Fruit fly (Drosophila melanogaster) whole organism, prepupa: ENCODE data around the gene elB.

Source experiments
- CG10631 ChIP-seq: fragments of 200-800 bp; sonication (Bioruptor generic); optimal IDR thresholded peaks from 2 replicates; lab custom pipeline; 2016; ENCODE audit warnings: missing biosample characterization, missing genetic modification characterization
- CG11294 ChIP-seq: fragments of 200-800 bp; sonication (Bioruptor generic); IDR thresholded peaks from 2 replicates; pipeline ENCODE4 v1.3.6; 2022; ENCODE audit warnings: missing biosample characterization, missing genetic modification characterization
- CG1621 ChIP-seq: fragments of 200-800 bp; sonication (Bioruptor generic); optimal IDR thresholded peaks from 3 replicates; lab custom pipeline; 2018; ENCODE audit warnings: missing biosample characterization, mild to moderate bottlenecking, missing genetic modification characterization
- CG3032 ChIP-seq: fragments of 200-800 bp; optimal IDR thresholded peaks from 2 replicates; lab custom pipeline; 2019; ENCODE audit warnings: missing biosample characterization, mild to moderate bottlenecking, missing genetic modification characterization, moderate library complexity
- CG31627 ChIP-seq: fragments of 200-800 bp; sonication (Bioruptor generic); optimal IDR thresholded peaks from 3 replicates; lab custom pipeline; 2016; ENCODE audit warnings: missing biosample characterization, missing genetic modification characterization
- CG32006 ChIP-seq: fragments of 200-800 bp; sonication (Bioruptor generic); optimal IDR thresholded peaks from 3 replicates; lab custom pipeline; 2017; ENCODE audit warnings: missing biosample characterization, mild to moderate bottlenecking, missing genetic modification characterization
- CG34406 ChIP-seq: fragments of 200-800 bp; sonication (Bioruptor generic); optimal IDR thresholded peaks from 3 replicates; lab custom pipeline; 2016; ENCODE audit warnings: missing biosample characterization, missing genetic modification characterization
- CG3919 ChIP-seq: fragments of 200-800 bp; sonication (Bioruptor generic); optimal IDR thresholded peaks from 3 replicates; lab custom pipeline; 2016; ENCODE audit warnings: missing biosample characterization, missing genetic modification characterization
- CG4318 ChIP-seq: fragments of 200-800 bp; sonication (Bioruptor generic); optimal IDR thresholded peaks from 3 replicates; lab custom pipeline; 2017; ENCODE audit warnings: missing biosample characterization, mild to moderate bottlenecking, missing genetic modification characterization
- CG6276 ChIP-seq: fragments of 200-800 bp; sonication (Bioruptor generic); optimal IDR thresholded peaks from 2 replicates; lab custom pipeline; 2017; ENCODE audit warnings: missing biosample characterization, mild to moderate bottlenecking, missing genetic modification characterization
- CG6808 ChIP-seq: fragments of 200-800 bp; sonication (Bioruptor generic); optimal IDR thresholded peaks from 3 replicates; lab custom pipeline; 2017; ENCODE audit warnings: missing biosample characterization, missing genetic modification characterization, mild to moderate bottlenecking, moderate library complexity, missing genetic modification reagents
- CG8119 ChIP-seq: fragments of 200-800 bp; sonication (Bioruptor generic); IDR thresholded peaks from 3 replicates; pipeline ENCODE4 v1.3.6; 2022; ENCODE audit warnings: missing biosample characterization, missing genetic modification characterization
- CG8319 ChIP-seq: fragments of 200-800 bp; sonication (Bioruptor generic); optimal IDR thresholded peaks from 3 replicates; lab custom pipeline; 2016; ENCODE audit warnings: missing biosample characterization, missing genetic modification characterization
- CG9139 ChIP-seq: fragments of 200-800 bp; sonication (Bioruptor generic); optimal IDR thresholded peaks from 3 replicates; lab custom pipeline; 2017; ENCODE audit warnings: missing biosample characterization, mild to moderate bottlenecking, missing genetic modification characterization
- Eip75B ChIP-seq: fragments of 200-800 bp; sonication (Bioruptor generic); optimal IDR thresholded peaks from 3 replicates; lab custom pipeline; 2016; ENCODE audit warnings: missing biosample characterization, missing genetic modification characterization
- Eip78C ChIP-seq: fragments of 200-800 bp; sonication (Bioruptor generic); peaks from one replicate; lab custom pipeline; 2016; ENCODE audit warnings: missing biosample characterization, missing genetic modification characterization
- Eip93F ChIP-seq: fragments of 200-800 bp; sonication (Bioruptor generic); optimal IDR thresholded peaks from 2 replicates; lab custom pipeline; 2016; ENCODE audit warnings: missing biosample characterization, mild to moderate bottlenecking, missing genetic modification characterization
- Ets96B ChIP-seq: fragments of 200-800 bp; optimal IDR thresholded peaks from 2 replicates; lab custom pipeline; 2019; ENCODE audit warnings: missing biosample characterization, mild to moderate bottlenecking, missing genetic modification characterization, moderate library complexity
- Gug ChIP-seq: fragments of 200-800 bp; sonication (Bioruptor generic); IDR thresholded peaks from 2 replicates; pipeline ENCODE4 v1.3.6; 2022; ENCODE audit warnings: missing biosample characterization, missing genetic modification characterization
- Hr38 ChIP-seq: sonication (Bioruptor generic); optimal IDR thresholded peaks from 2 replicates; lab custom pipeline; 2016; ENCODE audit warnings: missing biosample characterization, missing genetic modification characterization
- Hr39 ChIP-seq: fragments of 200-800 bp; sonication (Bioruptor generic); optimal IDR thresholded peaks from 2 replicates; lab custom pipeline; 2016; ENCODE audit warnings: missing biosample characterization, missing genetic modification characterization
- Hr4 ChIP-seq: fragments of 200-800 bp; sonication (Bioruptor generic); optimal IDR thresholded peaks from 3 replicates; lab custom pipeline; 2016; ENCODE audit warnings: missing biosample characterization, missing genetic modification characterization
- Lpt ChIP-seq: fragments of 200-800 bp; sonication (Bioruptor generic); optimal IDR thresholded peaks from 3 replicates; lab custom pipeline; 2016; ENCODE audit warnings: missing biosample characterization, missing genetic modification characterization
- OdsH ChIP-seq: fragments of 200-800 bp; sonication (Bioruptor generic); optimal IDR thresholded peaks from 3 replicates; lab custom pipeline; 2016; ENCODE audit warnings: missing biosample characterization, missing genetic modification characterization
- Smox ChIP-seq: fragments of 200-800 bp; sonication (Bioruptor generic); optimal IDR thresholded peaks from 3 replicates; lab custom pipeline; 2016; ENCODE audit warnings: missing biosample characterization, missing genetic modification characterization
- Sox102F ChIP-seq: fragments of 200-800 bp; sonication (Bioruptor generic); optimal IDR thresholded peaks from 2 replicates; lab custom pipeline; 2016; ENCODE audit warnings: missing biosample characterization, mild to moderate bottlenecking, missing genetic modification characterization
- Sox14 ChIP-seq: fragments of 200-800 bp; sonication (Bioruptor generic); optimal IDR thresholded peaks from 3 replicates; lab custom pipeline; 2016; ENCODE audit warnings: missing biosample characterization, missing genetic modification characterization
- achi ChIP-seq: fragments of 200-800 bp; sonication (Bioruptor generic); optimal IDR thresholded peaks from 3 replicates; lab custom pipeline; 2016; ENCODE audit warnings: missing biosample characterization, missing genetic modification characterization
- acj6 ChIP-seq: fragments of 200-800 bp; sonication (Bioruptor generic); optimal IDR thresholded peaks from 3 replicates; lab custom pipeline; 2016; ENCODE audit warnings: missing biosample characterization, missing genetic modification characterization
- cyc ChIP-seq: fragments of 200-800 bp; sonication (Bioruptor generic); optimal IDR thresholded peaks from 3 replicates; lab custom pipeline; 2016; ENCODE audit warnings: missing biosample characterization, missing genetic modification characterization
- dac ChIP-seq: fragments of 200-800 bp; sonication (Bioruptor generic); optimal IDR thresholded peaks from 2 replicates; lab custom pipeline; 2017; ENCODE audit warnings: missing biosample characterization, mild to moderate bottlenecking, missing genetic modification characterization
- dsx ChIP-seq: fragments of 200-800 bp; optimal IDR thresholded peaks from 3 replicates; lab custom pipeline; 2019; ENCODE audit warnings: missing biosample characterization, mild to moderate bottlenecking, missing genetic modification characterization, moderate library complexity; ENCODE audit not compliant: poor library complexity, severe bottlenecking
- eg ChIP-seq: fragments of 200-800 bp; sonication (Bioruptor generic); IDR thresholded peaks from 3 replicates; pipeline ENCODE4 v1.3.6; 2022; ENCODE audit warnings: missing biosample characterization, missing genetic modification characterization
- esn ChIP-seq: fragments of 200-800 bp; sonication (Bioruptor generic); optimal IDR thresholded peaks from 2 replicates; lab custom pipeline; 2016; ENCODE audit warnings: missing biosample characterization, mild to moderate bottlenecking, missing genetic modification characterization, moderate library complexity
- fd59A ChIP-seq: fragments of 200-800 bp; sonication (Bioruptor generic); optimal IDR thresholded peaks from 2 replicates; lab custom pipeline; 2017; ENCODE audit warnings: missing biosample characterization, mild to moderate bottlenecking, missing genetic modification characterization, missing genetic modification reagents
- fd85E ChIP-seq: fragments of 200-800 bp; sonication (Bioruptor generic); optimal IDR thresholded peaks from 3 replicates; lab custom pipeline; 2016; ENCODE audit warnings: missing biosample characterization, missing genetic modification characterization
- fkh ChIP-seq: fragments of 200-800 bp; sonication (Bioruptor generic); optimal IDR thresholded peaks from 3 replicates; lab custom pipeline; 2017; ENCODE audit warnings: missing biosample characterization, mild to moderate bottlenecking, missing genetic modification characterization, moderate library complexity
- net ChIP-seq: fragments of 200-800 bp; sonication (Bioruptor generic); optimal IDR thresholded peaks from 3 replicates; lab custom pipeline; 2016; ENCODE audit warnings: missing biosample characterization, missing genetic modification characterization
- pdm3 ChIP-seq: fragments of 200-800 bp; sonication (Bioruptor generic); optimal IDR thresholded peaks from 3 replicates; lab custom pipeline; 2016; ENCODE audit warnings: missing biosample characterization, missing genetic modification characterization
- salr ChIP-seq, 2 experiments: fragments of 200-800 bp; sonication (Bioruptor generic); optimal IDR thresholded peaks; 3 replicates each; lab custom pipeline; 2016 to 2018; ENCODE audit warnings: missing biosample characterization in 2 of 2, missing genetic modification characterization in 2 of 2, mild to moderate bottlenecking in 1 of 2
- ss ChIP-seq, 2 experiments: fragments of 200-800 bp; sonication (Bioruptor generic); optimal IDR thresholded peaks; 2 replicates in 1 of 2; 3 replicates in 1 of 2; lab custom pipeline; 2017 to 2018; ENCODE audit warnings: mild to moderate bottlenecking in 2 of 2, missing biosample characterization in 2 of 2, missing genetic modification characterization in 2 of 2, moderate library complexity in 1 of 2
- svp ChIP-seq: fragments of 200-800 bp; sonication (Bioruptor generic); peaks from one replicate; lab custom pipeline; 2016; ENCODE audit warnings: missing biosample characterization, missing genetic modification characterization
- topi ChIP-seq: fragments of 200-800 bp; sonication (Bioruptor generic); optimal IDR thresholded peaks from 3 replicates; lab custom pipeline; 2016; ENCODE audit warnings: missing biosample characterization, missing genetic modification characterization
- vri ChIP-seq: fragments of 200-800 bp; sonication (Bioruptor generic); optimal IDR thresholded peaks from 3 replicates; lab custom pipeline; 2016; ENCODE audit warnings: missing biosample characterization, mild to moderate bottlenecking, missing genetic modification characterization

The elB gene

dm6 chr2L:14361736-14362180, 47.6 kb downstream of the elB start, which contains the start of gene spel1 (continued):
- TF ChIP-seq esn (GFP tag; lab: Kevin White, UChicago), result peak; percentile 74
- peak; percentile 26 for TF ChIP-seq Sox102F (GFP tag; lab: Kevin White, UChicago)
- peak; percentile 59 for TF ChIP-seq cyc (GFP tag; lab: Kevin White, UChicago)
- TF ChIP-seq pdm3 (GFP tag; lab: Kevin White, UChicago), result peak; percentile 49
- TF ChIP-seq Hr38 (GFP tag; lab: Kevin White, UChicago), result no peak
- peak; percentile 3 for TF ChIP-seq Eip93F
- peak; percentile 53 for TF ChIP-seq net (GFP tag; lab: Kevin White, UChicago)
- no peak for TF ChIP-seq fd85E (GFP tag; lab: Kevin White, UChicago)
- peak; percentile 67 for TF ChIP-seq achi (GFP tag; lab: Kevin White, UChicago)
- TF ChIP-seq fkh (GFP tag; lab: Kevin White, UChicago), result no peak
- no peak for TF ChIP-seq Eip75B
- peak; percentile 38 for TF ChIP-seq Smox (GFP tag; lab: Kevin White, UChicago)
- TF ChIP-seq CG11294 (GFP tag; lab: Robert Waterston, UW), result peak; percentile 55; the same call in 1 of the 2 replicates
- TF ChIP-seq Gug (GFP tag; lab: Robert Waterston, UW), result peak; percentile 78
- TF ChIP-seq Ets96B (tag; lab: Kevin White, UChicago), result peak; percentile 74
- TF ChIP-seq dac (GFP tag; lab: Kevin White, UChicago), result no peak
- peak; percentile 48 for TF ChIP-seq CG6808 (GFP tag; lab: Kevin White, UChicago)

- TF ChIP-seq net (GFP tag; lab: Kevin White, UChicago) (no peak), CG6276 (no peak), CG3919 (GFP tag; lab: Kevin White, UChicago) (no peak), Gug (GFP tag; lab: Robert Waterston, UW) (no peak), Hr39 (no peak), vri (GFP tag; lab: Kevin White, UChicago) (no peak), Lpt (GFP tag; lab: Kevin White, UChicago) (no peak), svp (GFP tag; lab: Kevin White, UChicago) (no peak), fd85E (GFP tag; lab: Kevin White, UChicago) (no peak), CG34406 (GFP tag; lab: Kevin White, UChicago) (no peak)
Observed at dm6 chr2L:14361281-14361680, 48.1 kb downstream of the elB start.

dm6 chr2L:14358780-14359462, 50.4 kb downstream of the elB start, which contains the start of gene Pgant35A:
Gene Pgant35A, plus strand, starts transcription at chr2L:14359252.
- TF ChIP-seq Eip78C (GFP tag; lab: Kevin White, UChicago), result peak; percentile 40
- peak; percentile 63; the same call in 2 of the 3 replicates for TF ChIP-seq CG8119 (GFP tag; lab: Robert Waterston, UW)
- peak; percentile 28 for TF ChIP-seq CG10631
- TF ChIP-seq dsx (GFP tag; lab: Kevin White, UChicago), result peak; percentile 51
- TF ChIP-seq salr (GFP tag; optimal IDR thresholded peaks at IDR 0.05; lab: Kevin White, UChicago), result peak in 1 of 2 experiments; percentile 4
- TF ChIP-seq CG32006, result peak; percentile 21
- no peak for TF ChIP-seq CG4318
- TF ChIP-seq CG31627, result peak; percentile 36
- TF ChIP-seq eg (GFP tag; lab: Robert Waterston, UW), result no peak
- TF ChIP-seq achi (GFP tag; lab: Kevin White, UChicago), result no peak
- TF ChIP-seq acj6, result peak; percentile 15
- TF ChIP-seq OdsH (GFP tag; lab: Kevin White, UChicago), result no peak
- TF ChIP-seq Sox14 (GFP tag; lab: Kevin White, UChicago), result peak; percentile 35
- peak; percentile 60 for TF ChIP-seq esn (GFP tag; lab: Kevin White, UChicago)
- TF ChIP-seq CG6808 (GFP tag; lab: Kevin White, UChicago), result no peak
- TF ChIP-seq CG3032 (tag; lab: Kevin White, UChicago), result peak; percentile 20
- no peak for TF ChIP-seq Ets96B (tag; lab: Kevin White, UChicago)
- TF ChIP-seq topi (GFP tag; lab: Kevin White, UChicago), result peak; percentile 18
- peak; percentile 26 for TF ChIP-seq Sox102F (GFP tag; lab: Kevin White, UChicago)
- no peak for TF ChIP-seq net (GFP tag; lab: Kevin White, UChicago)
- TF ChIP-seq CG11294 (GFP tag; lab: Robert Waterston, UW), result no peak
- peak; percentile 37 for TF ChIP-seq fkh (GFP tag; lab: Kevin White, UChicago)
- TF ChIP-seq svp (GFP tag; lab: Kevin White, UChicago), result peak; percentile 71
- peak; percentile 38 for TF ChIP-seq pdm3 (GFP tag; lab: Kevin White, UChicago)
- peak; percentile 16 for TF ChIP-seq Smox (GFP tag; lab: Kevin White, UChicago)
- TF ChIP-seq Hr4 (GFP tag; lab: Kevin White, UChicago), result peak; percentile 23
- peak in 1 of 2 experiments; percentile 2 for TF ChIP-seq ss (GFP tag; optimal IDR thresholded peaks at IDR 0.05; lab: Kevin White, UChicago)
- TF ChIP-seq CG8319 (GFP tag; lab: Kevin White, UChicago), result no peak
- TF ChIP-seq CG34406 (GFP tag; lab: Kevin White, UChicago), result peak; percentile 50
- TF ChIP-seq CG9139, result no peak
- TF ChIP-seq fd59A (GFP tag; lab: Kevin White, UChicago), result no peak
- no peak for TF ChIP-seq CG1621
- TF ChIP-seq Hr38 (GFP tag; lab: Kevin White, UChicago), result no peak
